Worm (Caenorhabditis elegans): ENCODE results near the gene C45H4.21.

DNA sequence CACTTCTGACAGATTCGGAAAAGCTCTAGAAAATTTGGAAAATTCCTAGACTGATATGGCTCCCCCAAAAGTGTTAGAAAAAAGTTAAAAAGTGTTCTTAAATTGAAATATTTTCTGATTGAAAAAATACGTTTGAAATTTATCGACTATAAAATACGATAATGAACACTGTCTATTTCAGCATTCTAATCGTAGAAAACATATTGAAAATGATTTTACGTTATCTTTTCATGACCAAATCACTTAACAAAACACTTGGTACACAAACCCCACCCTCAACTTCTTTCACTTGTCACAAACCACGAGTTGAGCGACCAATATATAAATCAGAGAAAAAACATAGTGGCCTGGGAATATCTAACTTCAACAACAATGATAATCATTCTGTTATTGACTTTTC, 29.9 kb upstream of the C45H4.21 start, which contains the start of gene cyp-33C1:
- no peak for TF ChIP-seq nhr-12 (tag; optimal IDR thresholded peaks at IDR 0.05)
- TF ChIP-seq unc-86 (tag; optimal IDR thresholded peaks at IDR 0.05), result no peak
- no peak for TF ChIP-seq nhr-76 (tag; optimal IDR thresholded peaks at IDR 0.05)
- no peak for TF ChIP-seq ztf-11 (tag; optimal IDR thresholded peaks at IDR 0.05)
- TF ChIP-seq lin-15B (tag; optimal IDR thresholded peaks at IDR 0.05), result no peak
- no peak for TF ChIP-seq unc-62 (GFP tag; optimal IDR thresholded peaks at IDR 0.05)
- no peak for TF ChIP-seq skn-1 (tag; optimal IDR thresholded peaks at IDR 0.05)
- TF ChIP-seq aha-1 (tag; optimal IDR thresholded peaks at IDR 0.05), result no peak
- no peak for TF ChIP-seq aly-2 (tag; optimal IDR thresholded peaks at IDR 0.05)
- TF ChIP-seq nhr-84 (tag; optimal IDR thresholded peaks at IDR 0.05), result no peak
- TF ChIP-seq nhr-237 (tag; optimal IDR thresholded peaks at IDR 0.05), result no peak

All from whole organism, L1 larva.